Worm (Caenorhabditis elegans): ENCODE results near the gene F49F1.5.

ce11 chrIV:4085787-4086262, 34.4 kb downstream of the F49F1.5 start, which contains the start of gene C35B1.2:
- TF ChIP-seq W03F9.2 (tag; optimal IDR thresholded peaks at IDR 0.05) = peak; percentile 23
- TF ChIP-seq him-1 (tag; optimal IDR thresholded peaks at IDR 0.05) = no peak
- no peak for TF ChIP-seq dao-5 (tag; optimal IDR thresholded peaks at IDR 0.05)
